Worm (Caenorhabditis elegans): ENCODE measurements around the gene scrm-7.

DNA sequence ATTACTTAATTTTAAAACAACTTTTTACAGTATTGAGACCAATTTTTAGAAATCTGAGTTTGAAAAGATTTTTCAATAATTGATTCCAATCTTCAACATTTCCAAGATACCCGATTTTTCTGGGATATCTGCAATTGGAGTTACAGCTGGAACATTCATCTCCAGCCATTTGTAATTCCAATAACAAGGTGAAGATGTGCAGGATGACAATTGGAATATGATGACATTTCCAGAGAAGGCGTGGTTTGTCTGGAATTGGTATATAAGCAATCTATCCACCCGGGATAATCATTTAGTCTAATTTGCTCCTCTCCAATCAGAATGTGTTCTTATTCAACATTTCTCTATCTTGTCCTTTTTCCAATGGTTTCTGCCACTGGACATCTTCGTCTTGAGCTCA is 1.6 kb upstream of the scrm-7 start, which contains the start of gene Y50E8A.11:
- no peak for TF ChIP-seq cog-1 (tag; optimal IDR thresholded peaks at IDR 0.05)
- no peak for TF ChIP-seq tab-1 (GFP tag; IDR thresholded peaks at IDR 0.05)
- TF ChIP-seq T22C8.4 (GFP tag; IDR thresholded peaks at IDR 0.05), result no peak
- TF ChIP-seq med-1 (GFP tag; optimal IDR thresholded peaks at IDR 0.05; ENCODE audit: insufficient read depth), result no peak
- no peak for TF ChIP-seq ztf-29 (GFP tag; IDR thresholded peaks at IDR 0.05)
- TF ChIP-seq ref-1 (GFP tag; conservative IDR thresholded peaks at IDR 0.05), result no peak
- no peak for TF ChIP-seq flt-1 (GFP tag; IDR thresholded peaks at IDR 0.05)
- no peak for TF ChIP-seq ztf-23 (GFP tag; IDR thresholded peaks at IDR 0.05)

Data from whole organism, midembryonic.